Worm (Caenorhabditis elegans): ENCODE results near the gene F22E5.20.

DNA sequence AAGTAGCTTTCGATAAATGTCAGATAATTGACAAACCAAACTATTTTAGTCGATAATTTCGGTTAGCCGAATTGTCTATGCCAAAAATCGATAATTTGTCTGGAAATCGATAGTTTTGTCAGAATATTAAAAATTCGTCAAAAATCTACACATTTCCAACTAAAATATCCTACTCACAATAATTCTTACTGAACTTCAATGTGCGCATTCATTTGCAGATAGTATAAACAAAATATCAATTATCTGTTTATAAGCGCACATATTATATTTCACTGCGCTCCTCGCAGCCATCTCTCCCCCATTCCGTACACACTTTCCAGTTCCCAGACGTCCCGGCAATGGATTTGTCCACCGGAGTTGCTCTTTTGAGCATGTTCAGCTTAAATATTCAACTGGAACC is 48.6 kb downstream of the F22E5.20 start, which contains the start of gene lgc-28:
- TF ChIP-seq mcd-1 (GFP tag; IDR thresholded peaks at IDR 0.05): no peak
- TF ChIP-seq pha-4 (tag; optimal IDR thresholded peaks at IDR 0.05): no peak
- no peak for TF ChIP-seq aptf-2 (GFP tag; conservative IDR thresholded peaks at IDR 0.05)
- no peak for TF ChIP-seq T07F8.4 (tag; optimal IDR thresholded peaks at IDR 0.05)
- no peak for TF ChIP-seq snpc-4 (GFP tag; optimal IDR thresholded peaks at IDR 0.05)
- TF ChIP-seq snpc-4 (tag; optimal IDR thresholded peaks at IDR 0.05): no peak
- TF ChIP-seq egl-44 (GFP tag; IDR thresholded peaks at IDR 0.05): no peak
- TF ChIP-seq F37B4.10 (GFP tag; IDR thresholded peaks at IDR 0.05): no peak
- no peak for TF ChIP-seq nfya-1 (tag; optimal IDR thresholded peaks at IDR 0.05; ENCODE audit: borderline replicate concordance, insufficient read depth)
- TF ChIP-seq Y79H2A.3 (GFP tag; conservative IDR thresholded peaks at IDR 0.05): no peak
- no peak for TF ChIP-seq him-1 (tag; optimal IDR thresholded peaks at IDR 0.05)

Data from whole organism, young adult.